Fruit fly (Drosophila melanogaster) whole organism: ENCODE measurements around the gene velo.

Source experiments
- CG8478 ChIP-seq: fragments of >200 bp; optimal IDR thresholded peaks from 2 replicates; lab custom pipeline; 2018; ENCODE audit warnings: inconsistent platforms
- Dll ChIP-seq: fragments of >200 bp; optimal IDR thresholded peaks from 2 replicates; lab custom pipeline; 2017
- EcR ChIP-seq, 2 experiments: fragments of >200 bp; optimal IDR thresholded peaks; 2 replicates each; lab custom pipeline; 2017; ENCODE audit warnings: missing biosample characterization in 2 of 2, missing genetic modification characterization in 2 of 2, missing genetic modification reagents in 2 of 2
- pan ChIP-seq: fragments of >200 bp; optimal IDR thresholded peaks from 2 replicates; lab custom pipeline; 2017
- psq ChIP-seq: fragments of >200 bp; optimal IDR thresholded peaks from 2 replicates; lab custom pipeline; 2017
- usp ChIP-seq: fragments of >200 bp; optimal IDR thresholded peaks from 2 replicates; lab custom pipeline; 2017; ENCODE audit warnings: missing biosample characterization, missing genetic modification characterization, mixed read lengths

Gene velo

DNA sequence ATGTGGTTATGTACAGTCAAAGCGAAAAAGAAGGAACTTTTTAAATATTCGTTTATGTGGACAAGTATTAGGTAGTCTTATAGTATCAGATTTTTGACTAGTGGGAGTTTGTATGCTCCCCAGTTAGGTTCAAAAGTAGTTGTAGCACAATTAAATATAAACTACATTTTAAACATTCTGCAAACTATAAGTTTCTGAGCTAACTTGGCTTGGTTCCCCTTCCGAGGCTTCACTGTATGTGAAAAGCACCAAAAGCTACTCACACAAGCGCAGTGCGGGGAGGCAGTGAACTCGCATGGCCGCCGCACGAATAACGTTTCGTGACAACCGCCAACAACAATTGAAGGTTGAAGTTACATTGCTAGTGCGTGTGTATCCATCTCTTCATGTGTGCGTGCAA lies 25.1 kb upstream of the velo start:
- no peak for TF ChIP-seq psq
- TF ChIP-seq usp (GFP tag; lab: Kevin White, UChicago): no peak

DNA sequence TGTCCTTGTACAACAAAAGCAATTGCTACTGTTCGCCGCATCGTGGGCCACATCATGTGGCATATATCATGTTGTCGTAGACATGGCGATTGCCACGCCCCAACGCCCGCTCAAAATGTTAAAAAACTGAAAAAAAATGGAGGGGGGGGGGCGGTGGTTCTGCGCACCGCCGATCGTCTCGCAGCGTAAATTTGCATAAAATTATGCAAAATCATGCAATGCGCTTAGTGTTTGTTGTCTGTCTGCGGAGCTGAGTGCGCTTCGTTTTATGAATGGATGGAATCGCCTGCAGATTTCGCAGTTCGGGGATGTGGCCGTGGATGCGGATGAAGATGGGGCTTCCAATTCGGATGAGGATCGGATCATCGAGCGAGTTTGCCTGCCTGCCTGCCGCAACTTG lies 19.3 kb upstream of the velo start:
- TF ChIP-seq Dll (lab: Kevin White, UChicago) (no peak), CG8478 (lab: Kevin White, UChicago) (no peak), usp (GFP tag; lab: Kevin White, UChicago) (no peak), EcR (GFP tag; optimal IDR thresholded peaks at IDR 0.05; lab: Kevin White, UChicago) (no peak), pan (lab: Kevin White, UChicago) (no peak), psq (no peak)

DNA sequence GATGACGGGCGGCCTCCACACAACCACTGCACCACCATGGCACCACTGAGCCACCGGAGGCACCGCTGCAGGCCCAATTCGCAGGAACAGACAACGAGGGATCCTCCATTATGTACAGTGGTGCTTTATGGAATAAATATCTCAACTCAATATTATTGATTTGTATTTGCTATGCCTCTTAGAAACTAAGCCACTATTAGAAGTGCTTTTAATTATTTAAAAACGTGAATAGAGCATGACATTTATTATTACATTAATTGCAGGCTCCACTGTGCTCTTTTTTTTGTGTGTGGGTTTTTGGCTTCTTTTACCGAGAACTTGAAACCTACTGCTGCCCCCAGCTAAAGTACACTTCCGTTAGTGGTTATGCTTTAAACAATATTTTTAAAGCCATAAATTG lies 18.7 kb upstream of the velo start:
- no peak for TF ChIP-seq usp (GFP tag; lab: Kevin White, UChicago)
- TF ChIP-seq pan (lab: Kevin White, UChicago): no peak
- TF ChIP-seq CG8478 (lab: Kevin White, UChicago): no peak
- TF ChIP-seq EcR (GFP tag; optimal IDR thresholded peaks at IDR 0.05; lab: Kevin White, UChicago): no peak
- TF ChIP-seq psq: no peak
- TF ChIP-seq Dll (lab: Kevin White, UChicago): no peak

DNA sequence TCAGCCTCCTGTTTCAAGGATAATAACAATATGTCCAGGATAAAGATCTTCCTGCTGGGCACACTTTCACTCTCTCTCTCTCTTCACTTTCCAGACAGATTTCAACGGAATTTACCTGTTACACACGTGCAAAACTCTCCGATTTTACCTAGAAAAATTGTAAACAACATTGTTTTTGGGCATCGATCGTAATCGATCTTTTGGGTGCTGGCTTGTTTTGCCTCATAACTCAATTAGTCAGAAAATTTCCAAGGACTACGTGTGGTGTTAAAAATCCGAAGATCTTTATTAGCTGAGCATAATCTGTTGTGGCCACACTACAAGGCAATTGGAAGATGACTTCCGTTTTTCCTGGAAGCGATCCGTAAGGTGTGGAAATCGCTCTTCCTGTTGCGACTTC lies 14.6 kb upstream of the velo start:
- TF ChIP-seq pan (lab: Kevin White, UChicago): no peak
- TF ChIP-seq usp (GFP tag; lab: Kevin White, UChicago): no peak
- TF ChIP-seq psq: no peak
- TF ChIP-seq EcR (GFP tag; optimal IDR thresholded peaks at IDR 0.05; lab: Kevin White, UChicago): no peak
- TF ChIP-seq CG8478 (lab: Kevin White, UChicago): no peak
- no peak for TF ChIP-seq Dll (lab: Kevin White, UChicago)

DNA sequence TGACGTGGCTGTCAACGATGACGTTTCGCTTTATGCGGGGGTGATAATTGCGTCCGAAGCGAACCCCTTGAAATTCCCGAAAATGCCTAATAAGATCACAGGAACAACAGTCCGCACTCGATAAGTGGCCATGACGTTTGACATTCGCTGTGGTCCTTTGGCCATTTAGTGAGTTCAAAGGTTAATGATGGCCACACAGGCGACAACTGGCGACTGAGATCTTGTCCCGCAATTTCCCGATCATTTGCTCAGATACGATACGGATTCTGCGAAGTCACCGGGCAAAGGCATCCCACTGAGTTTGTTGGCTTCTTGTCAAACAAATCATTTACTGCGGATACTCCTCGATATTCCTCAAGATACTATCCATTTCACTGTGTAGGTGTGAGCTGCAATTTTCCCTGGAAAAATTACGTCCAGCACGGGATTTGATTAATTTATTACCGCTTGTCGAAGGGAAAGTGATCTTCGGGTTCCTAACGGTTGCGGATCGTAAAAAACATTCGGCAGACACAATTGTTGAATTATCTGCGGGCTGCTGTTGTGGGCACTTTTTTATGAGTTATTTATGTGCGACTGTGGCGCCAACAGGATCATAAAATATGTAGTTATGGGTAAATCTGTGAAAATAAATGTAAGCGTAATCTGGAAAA lies 12.1 kb upstream of the velo start:
- TF ChIP-seq Dll (lab: Kevin White, UChicago) (no peak), EcR (GFP tag; optimal IDR thresholded peaks at IDR 0.05; lab: Kevin White, UChicago) (no peak), usp (GFP tag; lab: Kevin White, UChicago) (no peak), pan (lab: Kevin White, UChicago) (no peak), CG8478 (lab: Kevin White, UChicago) (no peak), psq (no peak)

DNA sequence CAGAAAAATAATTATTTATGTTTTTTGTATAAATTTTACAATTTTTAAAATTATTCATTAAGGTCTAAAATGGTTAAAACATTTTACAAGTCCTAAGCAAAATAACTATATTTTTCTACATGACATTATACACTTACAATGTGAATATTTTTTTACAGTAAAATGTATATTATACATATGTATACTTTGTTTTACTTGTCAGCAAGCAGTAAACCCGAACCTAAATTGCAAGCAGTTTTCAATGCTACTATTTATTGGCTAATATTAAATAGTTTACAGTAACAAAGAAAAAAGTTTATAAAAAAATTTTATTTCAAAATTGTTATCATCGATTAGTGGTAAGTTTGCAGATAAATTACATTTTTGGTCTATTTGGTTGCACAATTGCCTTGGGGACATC lies 11.3 kb upstream of the velo start:
- TF ChIP-seq EcR (GFP tag; optimal IDR thresholded peaks at IDR 0.05; lab: Kevin White, UChicago): no peak
- TF ChIP-seq CG8478 (lab: Kevin White, UChicago): no peak
- TF ChIP-seq Dll (lab: Kevin White, UChicago): no peak
- no peak for TF ChIP-seq psq
- no peak for TF ChIP-seq pan (lab: Kevin White, UChicago)
- no peak for TF ChIP-seq usp (GFP tag; lab: Kevin White, UChicago)

DNA sequence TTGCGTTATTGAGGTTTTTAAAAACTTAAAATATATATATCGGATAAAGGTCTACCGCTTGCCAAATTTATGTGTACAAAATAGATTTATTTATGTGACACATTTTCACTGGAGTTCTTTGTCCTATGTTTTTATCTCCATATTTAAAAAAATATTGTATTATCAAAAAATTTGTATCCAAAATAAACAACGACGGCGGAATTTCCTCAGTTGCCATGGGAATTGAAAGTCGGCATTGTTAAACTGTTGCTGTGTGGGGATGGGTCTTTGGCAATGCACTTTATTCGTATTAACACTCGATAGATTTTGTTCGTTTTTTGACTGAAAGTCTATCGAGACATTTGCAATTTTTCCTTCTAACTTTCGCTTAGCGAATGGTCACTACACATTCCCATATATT lies 10.6 kb upstream of the velo start, which contains the start of gene Rsph3:
TSS of gene Rsph3 (minus strand) at position 101 of the 400 bp plus-strand sequence.
- no peak for TF ChIP-seq CG8478 (lab: Kevin White, UChicago)

DNA sequence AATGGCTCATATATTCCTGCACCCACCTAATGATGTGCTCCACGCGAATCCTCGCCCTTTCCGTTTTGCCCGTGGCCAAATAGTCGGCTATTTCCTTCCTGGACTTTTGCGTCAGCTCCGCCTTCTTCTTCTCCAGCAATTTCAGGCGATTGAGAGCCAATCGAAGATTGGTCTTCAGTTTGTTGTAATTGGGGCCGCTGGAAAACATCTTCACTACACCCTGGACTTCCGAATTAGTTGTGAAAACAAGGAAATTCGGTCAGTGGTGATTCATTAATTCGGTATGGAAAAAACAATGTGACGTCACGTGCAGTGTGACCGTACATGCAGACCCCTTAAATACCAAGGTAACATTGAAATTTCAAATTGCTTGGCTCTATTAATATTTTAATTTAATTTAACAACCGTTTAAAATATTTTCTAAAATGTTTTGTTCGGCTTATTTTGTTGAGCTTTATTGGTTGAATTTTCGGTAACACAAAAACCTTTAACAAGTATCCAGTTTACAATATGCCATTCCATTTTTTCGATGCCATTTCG lies 3.7 kb upstream of the velo start, which contains the start of gene Ist1:
TSS of gene Ist1 (minus strand) at position 301 of the 540 bp plus-strand sequence.
- TF ChIP-seq pan (lab: Kevin White, UChicago): no peak
- TF ChIP-seq EcR (GFP tag; optimal IDR thresholded peaks at IDR 0.05; lab: Kevin White, UChicago): no peak
- no peak for TF ChIP-seq usp (GFP tag; lab: Kevin White, UChicago)
- TF ChIP-seq Dll (lab: Kevin White, UChicago): no peak
- TF ChIP-seq psq: no peak
- TF ChIP-seq CG8478 (lab: Kevin White, UChicago): no peak

DNA sequence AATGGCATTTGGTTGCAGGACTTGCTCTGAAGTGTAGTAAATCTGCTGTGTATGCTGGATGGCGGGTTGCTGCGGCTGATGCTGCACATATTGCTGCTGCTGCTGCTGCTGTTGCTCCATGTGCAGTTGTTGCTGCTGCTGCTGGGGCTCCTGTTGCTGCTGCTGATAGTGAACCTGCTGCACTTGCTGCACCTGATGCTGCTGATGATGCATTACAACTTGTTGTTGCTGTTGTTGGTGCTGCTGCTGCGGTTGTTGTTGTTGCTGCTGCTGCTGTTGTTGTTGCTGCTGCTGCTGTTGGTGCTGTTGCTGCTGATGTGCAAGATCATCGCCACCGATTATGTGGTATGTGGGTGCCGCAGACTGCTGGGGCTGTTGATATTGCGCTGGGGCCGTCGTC lies 1.7 kb downstream of the velo start:
- TF ChIP-seq Dll (lab: Kevin White, UChicago) (no peak), EcR (GFP tag; optimal IDR thresholded peaks at IDR 0.05; lab: Kevin White, UChicago) (no peak), pan (lab: Kevin White, UChicago) (no peak), CG8478 (lab: Kevin White, UChicago) (no peak), psq (no peak), usp (GFP tag; lab: Kevin White, UChicago) (no peak)

DNA sequence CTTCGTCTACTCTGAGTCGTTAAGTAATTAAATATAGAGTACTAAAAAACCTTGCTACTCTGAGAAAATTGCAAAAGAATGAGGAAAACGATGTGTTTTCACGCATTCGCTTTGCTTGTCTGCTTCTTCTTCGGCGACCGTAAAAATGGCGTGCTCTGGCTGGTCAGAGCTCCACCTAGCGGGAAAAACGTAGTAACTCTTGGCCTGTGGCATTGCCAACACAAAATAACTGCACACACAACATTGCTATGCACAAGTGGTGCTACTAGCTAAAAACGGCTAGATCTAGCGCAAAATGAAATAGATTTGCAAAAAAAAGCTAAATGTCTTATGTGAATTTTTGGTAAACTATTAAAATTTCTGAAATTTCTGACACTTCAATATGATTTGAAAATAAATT lies 5.4 kb downstream of the velo start:
- TF ChIP-seq CG8478 (lab: Kevin White, UChicago) (no peak), pan (lab: Kevin White, UChicago) (no peak), Dll (lab: Kevin White, UChicago) (no peak), usp (GFP tag; lab: Kevin White, UChicago) (no peak), psq (no peak), EcR (GFP tag; optimal IDR thresholded peaks at IDR 0.05; lab: Kevin White, UChicago) (no peak)

DNA sequence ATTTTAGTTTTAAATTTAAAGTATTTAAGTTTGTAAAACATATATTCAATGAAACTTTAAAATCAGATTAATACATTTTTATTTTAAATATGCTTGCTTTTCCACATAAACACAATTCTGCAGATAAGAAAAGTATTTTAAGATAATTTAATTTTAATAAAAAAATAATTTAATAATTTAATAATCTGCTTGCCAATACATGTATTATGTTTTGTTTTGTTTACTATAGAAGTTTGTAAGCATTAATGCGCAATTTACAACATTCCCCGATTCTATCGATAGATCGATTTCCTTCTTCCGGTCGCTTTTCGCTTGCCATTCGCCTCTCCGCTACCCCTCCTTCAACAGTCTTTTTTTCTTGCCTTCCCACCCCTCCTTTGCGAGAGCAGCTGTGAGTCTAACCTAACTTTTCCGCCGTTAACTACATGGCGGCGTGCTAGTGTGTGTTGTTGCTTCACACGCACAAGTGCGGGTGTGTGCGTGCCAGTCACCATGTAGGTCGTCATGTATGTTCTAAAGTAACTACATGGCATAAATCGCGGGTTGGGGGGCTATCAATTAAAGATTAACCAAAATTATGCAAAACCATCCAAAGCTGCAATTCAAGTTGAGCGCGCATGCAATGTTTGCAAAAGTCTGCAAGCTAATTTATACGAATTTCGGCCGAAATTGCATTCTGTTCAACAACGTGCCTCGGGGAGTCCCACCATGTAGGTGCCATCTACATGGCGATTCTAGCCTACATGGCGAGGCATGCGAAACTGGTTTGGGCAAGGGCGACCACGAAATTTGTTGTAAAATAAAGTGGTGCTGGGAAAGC lies 9.0 kb downstream of the velo start:
- no peak for TF ChIP-seq usp (GFP tag; lab: Kevin White, UChicago)
- TF ChIP-seq EcR (GFP tag; optimal IDR thresholded peaks at IDR 0.05; lab: Kevin White, UChicago): no peak
- peak; percentile 47 for TF ChIP-seq psq
- TF ChIP-seq CG8478 (lab: Kevin White, UChicago): no peak

DNA sequence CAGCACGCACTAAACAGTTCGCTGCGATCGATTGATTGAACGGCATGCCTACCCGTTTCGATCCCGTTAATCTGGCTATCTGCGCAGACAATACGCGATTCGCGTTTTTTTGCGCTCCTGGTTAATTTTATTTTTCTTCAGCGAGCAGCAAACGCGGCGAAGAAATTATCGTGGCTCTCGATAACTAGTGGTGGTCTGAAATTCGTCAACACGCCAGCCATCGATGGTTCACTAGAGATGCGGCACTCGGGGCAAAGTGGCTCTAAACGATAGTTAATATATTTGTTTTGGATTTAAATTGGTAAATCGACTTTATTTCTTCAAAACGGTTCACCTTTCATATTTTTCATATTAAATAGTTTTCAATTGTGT lies 9.6 kb downstream of the velo start, which contains the start of gene dikar:
TSS of gene dikar (minus strand) at position 191 of the 372 bp plus-strand sequence.
- TF ChIP-seq psq: no peak
- TF ChIP-seq EcR (GFP tag; optimal IDR thresholded peaks at IDR 0.05; lab: Kevin White, UChicago): no peak
- no peak for TF ChIP-seq CG8478 (lab: Kevin White, UChicago)
